Fruit fly (Drosophila melanogaster) whole organism, embryonic: ENCODE data around the gene how.

Experiments used
- C15 ChIP-seq: fragments of 200-800 bp; sonication (Bioruptor generic); IDR thresholded peaks from 3 replicates; pipeline ENCODE4 v1.3.6; 2022; ENCODE audit warnings: missing biosample characterization, missing genetic modification characterization
- CG10267 ChIP-seq: fragments of 200-800 bp; sonication (Bioruptor generic); optimal IDR thresholded peaks from 2 replicates; lab custom pipeline; 2018; ENCODE audit warnings: missing biosample characterization, mild to moderate bottlenecking, missing genetic modification characterization, moderate library complexity
- CG11085 ChIP-seq: fragments of 200-800 bp; sonication (Bioruptor generic); IDR thresholded peaks from 2 replicates; pipeline ENCODE4 v1.3.6; 2022; ENCODE audit warnings: missing biosample characterization, missing genetic modification characterization
- CG11723 ChIP-seq: fragments of 200-800 bp; sonication (Bioruptor generic); optimal IDR thresholded peaks from 2 replicates; lab custom pipeline; 2017; ENCODE audit warnings: missing biosample characterization, mild to moderate bottlenecking, missing genetic modification characterization
- CG12769 ChIP-seq: fragments of 200-800 bp; sonication (Bioruptor generic); optimal IDR thresholded peaks from 2 replicates; lab custom pipeline; 2019; ENCODE audit warnings: missing biosample characterization, mild to moderate bottlenecking, missing genetic modification characterization, moderate library complexity
- CG13624 ChIP-seq: fragments of 200-800 bp; sonication (Bioruptor generic); optimal IDR thresholded peaks from 2 replicates; lab custom pipeline; 2016; ENCODE audit warnings: missing biosample characterization, missing genetic modification characterization
- CG13775 ChIP-seq: fragments of 200-800 bp; sonication (Bioruptor generic); optimal IDR thresholded peaks from 3 replicates; lab custom pipeline; 2017; ENCODE audit warnings: missing biosample characterization, mild to moderate bottlenecking, missing genetic modification characterization
- CG14014 ChIP-seq: fragments of 200-800 bp; sonication (Bioruptor generic); IDR thresholded peaks from 2 replicates; pipeline ENCODE4 v1.3.6; 2022; ENCODE audit warnings: missing biosample characterization, missing genetic modification characterization
- CG15514 ChIP-seq: fragments of 200-800 bp; sonication (Bioruptor generic); optimal IDR thresholded peaks from 3 replicates; lab custom pipeline; 2017; ENCODE audit warnings: missing biosample characterization, missing genetic modification characterization, mild to moderate bottlenecking, moderate library complexity, missing genetic modification reagents
- CG15601 ChIP-seq: fragments of 200-800 bp; sonication (Bioruptor generic); optimal IDR thresholded peaks from 3 replicates; lab custom pipeline; 2019; ENCODE audit warnings: missing biosample characterization, mild to moderate bottlenecking, missing genetic modification characterization, moderate library complexity
- CG18476 ChIP-seq: fragments of 200-800 bp; sonication (Bioruptor generic); optimal IDR thresholded peaks from 2 replicates; lab custom pipeline; 2016; ENCODE audit warnings: missing biosample characterization, mild to moderate bottlenecking, missing genetic modification characterization
- CG18764 ChIP-seq: fragments of 200-800 bp; sonication (Bioruptor generic); optimal IDR thresholded peaks from 3 replicates; lab custom pipeline; 2016; ENCODE audit warnings: missing biosample characterization, missing genetic modification characterization
- CG3065 ChIP-seq: fragments of 200-800 bp; sonication (Bioruptor generic); optimal IDR thresholded peaks from 2 replicates; lab custom pipeline; 2016; ENCODE audit warnings: missing biosample characterization, missing genetic modification characterization
- CG34376 ChIP-seq: fragments of 200-800 bp; sonication (Bioruptor generic); optimal IDR thresholded peaks from 2 replicates; lab custom pipeline; 2018; ENCODE audit warnings: missing biosample characterization, mild to moderate bottlenecking, missing genetic modification characterization
- CG6254 ChIP-seq: fragments of 200-800 bp; sonication (Bioruptor generic); optimal IDR thresholded peaks from 3 replicates; lab custom pipeline; 2017; ENCODE audit warnings: mild to moderate bottlenecking, missing biosample characterization, missing genetic modification reagents, missing genetic modification characterization
- CG6689 ChIP-seq: fragments of 200-800 bp; sonication (Bioruptor generic); IDR thresholded peaks from 2 replicates; pipeline ENCODE4 v1.3.6; 2022; ENCODE audit warnings: missing biosample characterization, missing genetic modification characterization
- CG8359 ChIP-seq: fragments of 200-800 bp; sonication (Bioruptor generic); optimal IDR thresholded peaks from 2 replicates; lab custom pipeline; 2017; ENCODE audit warnings: missing biosample characterization, mild to moderate bottlenecking, missing genetic modification characterization, borderline replicate concordance
- CG9727 ChIP-seq: fragments of 200-800 bp; sonication (Bioruptor generic); optimal IDR thresholded peaks from 3 replicates; lab custom pipeline; 2017; ENCODE audit warnings: missing biosample characterization, mild to moderate bottlenecking, missing genetic modification characterization
- CG9797 ChIP-seq: fragments of 200-800 bp; sonication (Bioruptor generic); optimal IDR thresholded peaks from 3 replicates; lab custom pipeline; 2018; ENCODE audit warnings: missing biosample characterization, mild to moderate bottlenecking, missing genetic modification characterization
- CG9817 ChIP-seq: fragments of 200-800 bp; sonication (Bioruptor generic); optimal IDR thresholded peaks from 2 replicates; lab custom pipeline; 2018; ENCODE audit warnings: missing biosample characterization, mild to moderate bottlenecking, missing genetic modification characterization, moderate library complexity
- CrebB ChIP-seq: fragments of 200-800 bp; sonication (Bioruptor generic); optimal IDR thresholded peaks from 3 replicates; lab custom pipeline; 2018; ENCODE audit warnings: missing biosample characterization, mild to moderate bottlenecking, missing genetic modification characterization
- D19B ChIP-seq: fragments of 200-800 bp; sonication (Bioruptor generic); optimal IDR thresholded peaks from 2 replicates; lab custom pipeline; 2017; ENCODE audit warnings: missing biosample characterization, mild to moderate bottlenecking, missing genetic modification characterization
- HLH3B ChIP-seq: fragments of 200-800 bp; sonication (Bioruptor generic); IDR thresholded peaks from 2 replicates; pipeline ENCODE4 v1.3.6; 2022; ENCODE audit warnings: missing biosample characterization, missing genetic modification characterization
- HLHmδ ChIP-seq: fragments of 200-800 bp; sonication (Bioruptor generic); optimal IDR thresholded peaks from 2 replicates; lab custom pipeline; 2018; ENCODE audit warnings: missing biosample characterization, mild to moderate bottlenecking, missing genetic modification characterization, moderate library complexity
- Hey ChIP-seq: fragments of 200-800 bp; sonication (Bioruptor generic); optimal IDR thresholded peaks from 3 replicates; lab custom pipeline; 2018; ENCODE audit warnings: missing biosample characterization, mild to moderate bottlenecking, missing genetic modification characterization
- Lhr ChIP-seq: fragments of 200-800 bp; sonication (Bioruptor generic); optimal IDR thresholded peaks from 3 replicates; lab custom pipeline; 2017; ENCODE audit warnings: mild to moderate bottlenecking, missing biosample characterization, missing genetic modification reagents, missing genetic modification characterization
- MTF-1 ChIP-seq: fragments of 200-800 bp; sonication (Bioruptor generic); optimal IDR thresholded peaks from 2 replicates; lab custom pipeline; 2018; ENCODE audit warnings: missing biosample characterization, mild to moderate bottlenecking, missing genetic modification characterization, borderline replicate concordance
- NC2α ChIP-seq: fragments of 200-800 bp; sonication (Bioruptor generic); optimal IDR thresholded peaks from 2 replicates; lab custom pipeline; 2016; ENCODE audit warnings: missing biosample characterization, missing genetic modification characterization
- Nf-YA ChIP-seq: fragments of 200-800 bp; sonication (Bioruptor generic); IDR thresholded peaks from 2 replicates; pipeline ENCODE4 v1.3.6; 2022; ENCODE audit warnings: missing biosample characterization, missing genetic modification characterization
- Nf-YC ChIP-seq: fragments of 200-800 bp; optimal IDR thresholded peaks from 3 replicates; lab custom pipeline; 2019; ENCODE audit warnings: missing biosample characterization, mild to moderate bottlenecking, missing genetic modification characterization, moderate library complexity
- Sry-β ChIP-seq: fragments of 200-800 bp; sonication (Bioruptor generic); optimal IDR thresholded peaks from 2 replicates; lab custom pipeline; 2018; ENCODE audit warnings: missing biosample characterization, mild to moderate bottlenecking, missing genetic modification characterization, moderate library complexity
- ash1 ChIP-seq: fragments of 200-800 bp; sonication (Bioruptor generic); optimal IDR thresholded peaks from 2 replicates; lab custom pipeline; 2018; ENCODE audit warnings: missing biosample characterization, mild to moderate bottlenecking, missing genetic modification characterization
- ato ChIP-seq: fragments of 200-800 bp; sonication (Bioruptor generic); IDR thresholded peaks from 2 replicates; pipeline ENCODE4 v1.3.6; 2022; ENCODE audit warnings: missing biosample characterization, missing genetic modification characterization; ENCODE audit not compliant: partially characterized antibody
- chif ChIP-seq, 2 experiments: fragments of 200-800 bp; sonication (Bioruptor generic); optimal IDR thresholded peaks; 3 replicates each; lab custom pipeline; 2016; ENCODE audit warnings: missing biosample characterization in 2 of 2, missing genetic modification characterization in 2 of 2
- dmrt99B ChIP-seq: fragments of 200-800 bp; sonication (Bioruptor generic); optimal IDR thresholded peaks from 2 replicates; lab custom pipeline; 2018; ENCODE audit warnings: missing biosample characterization, mild to moderate bottlenecking, missing genetic modification characterization, moderate library complexity
- gfzf ChIP-seq: fragments of 200-800 bp; sonication (Bioruptor generic); optimal IDR thresholded peaks from 2 replicates; lab custom pipeline; 2016; ENCODE audit warnings: missing biosample characterization, mild to moderate bottlenecking, missing genetic modification characterization, moderate library complexity
- inv ChIP-seq: fragments of 200-800 bp; sonication (Bioruptor generic); IDR thresholded peaks from 2 replicates; pipeline ENCODE4 v1.3.6; 2022; ENCODE audit warnings: missing biosample characterization, missing genetic modification characterization; ENCODE audit not compliant: partially characterized antibody
- klu ChIP-seq: fragments of 200-800 bp; sonication (Bioruptor generic); IDR thresholded peaks from 2 replicates; pipeline ENCODE4 v1.3.6; 2022; ENCODE audit warnings: missing biosample characterization, missing genetic modification characterization
- nau ChIP-seq: fragments of 200-800 bp; sonication (Bioruptor generic); optimal IDR thresholded peaks from 3 replicates; lab custom pipeline; 2017; ENCODE audit warnings: missing biosample characterization, mild to moderate bottlenecking, missing genetic modification characterization, missing genetic modification reagents
- nerfin-1 ChIP-seq: fragments of 200-800 bp; sonication (Bioruptor generic); optimal IDR thresholded peaks from 3 replicates; lab custom pipeline; 2019; ENCODE audit warnings: missing biosample characterization, mild to moderate bottlenecking, missing genetic modification characterization, moderate library complexity
- pho ChIP-seq: fragments of 200-800 bp; sonication (Bioruptor generic); optimal IDR thresholded peaks from 2 replicates; lab custom pipeline; 2016; ENCODE audit warnings: missing biosample characterization, missing genetic modification characterization
- phol ChIP-seq: fragments of 200-800 bp; sonication (Bioruptor generic); optimal IDR thresholded peaks from 3 replicates; lab custom pipeline; 2018; ENCODE audit warnings: missing biosample characterization, mild to moderate bottlenecking, missing genetic modification characterization, moderate library complexity
- pita ChIP-seq: fragments of 200-800 bp; sonication (Bioruptor generic); optimal IDR thresholded peaks from 2 replicates; lab custom pipeline; 2017; ENCODE audit warnings: missing biosample characterization, mild to moderate bottlenecking, missing genetic modification characterization
- pzg ChIP-seq: fragments of 200-800 bp; sonication (Bioruptor generic); optimal IDR thresholded peaks from 3 replicates; lab custom pipeline; 2018; ENCODE audit warnings: missing biosample characterization, mild to moderate bottlenecking, missing genetic modification characterization, moderate library complexity
- repo ChIP-seq: fragments of 200-800 bp; sonication (Bioruptor generic); optimal IDR thresholded peaks from 2 replicates; lab custom pipeline; 2016; ENCODE audit warnings: missing biosample characterization, missing genetic modification characterization
- row ChIP-seq: fragments of 200-800 bp; sonication (Bioruptor generic); IDR thresholded peaks from 3 replicates; pipeline ENCODE4 v1.3.6; 2022; ENCODE audit warnings: missing biosample characterization, missing genetic modification characterization
- sim ChIP-seq: fragments of 200-800 bp; sonication (Bioruptor generic); IDR thresholded peaks from 2 replicates; pipeline ENCODE4 v1.3.6; 2022; ENCODE audit warnings: missing biosample characterization, missing genetic modification characterization
- sob ChIP-seq: fragments of 200-800 bp; sonication (Bioruptor generic); IDR thresholded peaks from 2 replicates; pipeline ENCODE4 v1.3.6; 2022; ENCODE audit warnings: missing biosample characterization, missing genetic modification characterization
- sug ChIP-seq: fragments of 200-800 bp; optimal IDR thresholded peaks from 2 replicates; lab custom pipeline; 2019; ENCODE audit warnings: missing biosample characterization, mild to moderate bottlenecking, missing genetic modification characterization, moderate library complexity
- usp ChIP-seq: fragments of >200 bp; optimal IDR thresholded peaks from 2 replicates; lab custom pipeline; 2017; ENCODE audit warnings: missing biosample characterization, missing genetic modification characterization

The how gene

DNA sequence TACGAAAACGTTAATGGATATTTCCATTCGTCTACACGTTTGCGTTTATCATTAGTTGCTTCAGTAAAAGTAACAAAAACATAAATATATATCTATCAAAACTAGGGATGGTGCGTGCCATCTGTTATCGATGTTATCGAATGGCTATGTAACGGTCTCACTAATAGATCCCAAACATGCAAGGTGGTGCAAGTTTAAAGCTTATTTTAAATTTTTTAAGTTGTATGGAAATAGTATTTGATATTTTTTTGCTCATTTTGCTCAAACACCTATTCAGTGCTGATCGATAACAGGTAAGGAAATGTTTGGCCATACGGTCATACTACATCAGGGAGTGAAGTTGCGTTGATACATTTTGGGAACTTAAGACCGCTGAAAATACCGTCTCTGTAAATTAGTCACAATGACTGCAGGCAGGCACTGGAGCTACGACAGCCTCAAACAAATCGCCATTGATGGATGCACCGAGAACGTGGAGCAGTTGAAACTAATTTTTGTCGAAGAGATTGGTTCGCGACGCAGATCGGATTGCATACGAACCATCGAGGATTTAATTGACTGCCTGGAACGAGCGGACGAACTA is 7.7 kb upstream of the how start, which contains the start of the genes CG45099, CG6015, pit and Fadd (continued):
- TF ChIP-seq CG9817 (tag; lab: Kevin White, UChicago) = no peak
- TF ChIP-seq NC2α = no peak
- no peak for TF ChIP-seq nau
- no peak for TF ChIP-seq CG11723 (GFP tag; lab: Kevin White, UChicago)
- no peak for TF ChIP-seq chif (GFP tag; optimal IDR thresholded peaks at IDR 0.05; lab: Kevin White, UChicago)
- peak; percentile 36; the same call in 1 of the 2 replicates for TF ChIP-seq inv (GFP tag; lab: Robert Waterston, UW)
- no peak for TF ChIP-seq D19B
- TF ChIP-seq Nf-YA = no peak
- TF ChIP-seq CG6254 (GFP tag; lab: Kevin White, UChicago) = no peak
- TF ChIP-seq HLHmδ (GFP tag; lab: Kevin White, UChicago) = no peak
- peak; percentile 41 for TF ChIP-seq phol (tag; lab: Kevin White, UChicago)
- no peak for TF ChIP-seq Hey
- no peak for TF ChIP-seq CG8359 (GFP tag; lab: Kevin White, UChicago)
- TF ChIP-seq MTF-1 = no peak
- TF ChIP-seq CG15514 = peak; percentile 9
- peak; percentile 30 for TF ChIP-seq nerfin-1
- TF ChIP-seq CrebB (tag; lab: Kevin White, UChicago) = no peak
- TF ChIP-seq Nf-YC (tag; lab: Kevin White, UChicago) = no peak
- TF ChIP-seq sob (GFP tag; lab: Robert Waterston, UW) = no peak
- no peak for TF ChIP-seq repo (GFP tag; lab: Kevin White, UChicago)
- no peak for TF ChIP-seq Sry-β
- no peak for TF ChIP-seq Lhr
- TF ChIP-seq CG18476 = no peak
- peak; percentile 32; the same call in 1 of the 2 replicates for TF ChIP-seq ato
- TF ChIP-seq CG14014 (GFP tag; lab: Robert Waterston, UW) = no peak
- TF ChIP-seq pita (GFP tag; lab: Kevin White, UChicago) = no peak
- no peak for TF ChIP-seq ash1 (GFP tag; lab: Kevin White, UChicago)
- TF ChIP-seq pzg (GFP tag; lab: Kevin White, UChicago) = peak; percentile 66
- no peak for TF ChIP-seq CG12769
- TF ChIP-seq CG9797 (GFP tag; lab: Kevin White, UChicago) = peak; percentile 83
- no peak for TF ChIP-seq CG3065 (GFP tag; lab: Kevin White, UChicago)
- no peak for TF ChIP-seq CG34376
- TF ChIP-seq CG15601 (tag; lab: Kevin White, UChicago) = no peak
- TF ChIP-seq sim (GFP tag; lab: Robert Waterston, UW) = no peak
- no peak for TF ChIP-seq pho (GFP tag; lab: Kevin White, UChicago)
- TF ChIP-seq CG10267 (tag; lab: Kevin White, UChicago) = peak; percentile 46
- TF ChIP-seq sug = no peak
- no peak for TF ChIP-seq CG9727
- peak; percentile 34 for TF ChIP-seq CG13624 (GFP tag; lab: Kevin White, UChicago)
- no peak for TF ChIP-seq CG18764 (GFP tag; lab: Kevin White, UChicago)
- no peak for TF ChIP-seq C15
- TF ChIP-seq CG13775 (GFP tag; lab: Kevin White, UChicago) = no peak
- peak; percentile 69 for TF ChIP-seq gfzf
- TF ChIP-seq row (GFP tag; lab: Robert Waterston, UW) = peak; percentile 48
- TF ChIP-seq CG6689 (GFP tag; lab: Robert Waterston, UW) = peak; percentile 54
- no peak for TF ChIP-seq dmrt99B (tag; lab: Kevin White, UChicago)
- no peak for TF ChIP-seq CG11085 (GFP tag; lab: Robert Waterston, UW)
- no peak for TF ChIP-seq HLH3B (GFP tag; lab: Robert Waterston, UW)
- no peak for TF ChIP-seq klu
- TF ChIP-seq usp (GFP tag; lab: Kevin White, UChicago) = no peak
